Worm (Caenorhabditis elegans) whole organism, late embryonic: ENCODE results near the gene perm-5.
A peak's percentile ranks its signal among the peaks of the same experiment; 100 is the strongest.

Experiments used
- C38D4.7 ChIP-seq: fragments of 200-800 bp; sonication (Bioruptor generic); optimal IDR thresholded peaks from 2 replicates; lab custom pipeline; 2018; ENCODE audit warnings: mild to moderate bottlenecking, missing genetic modification characterization, moderate library complexity, missing compliant biosample characterization
- K09A11.1 ChIP-seq: sonication (generic microtip); optimal IDR thresholded peaks from 2 replicates; lab custom pipeline; 2017; ENCODE audit warnings: antibody characterized with exemption, mild to moderate bottlenecking, missing genetic modification characterization, missing compliant biosample characterization; ENCODE audit not compliant: insufficient read depth
- T23F11.4 ChIP-seq: fragments of 200-800 bp; sonication (Bioruptor generic); optimal IDR thresholded peaks from 2 replicates; lab custom pipeline; 2018; ENCODE audit warnings: mild to moderate bottlenecking, missing genetic modification characterization, missing compliant biosample characterization
- Y22D7AL.16 ChIP-seq: sonication (generic microtip); optimal IDR thresholded peaks from 2 replicates; lab custom pipeline; 2016; ENCODE audit warnings: missing genetic modification characterization, missing compliant biosample characterization
- ahr-1 ChIP-seq: sonication (generic microtip); optimal IDR thresholded peaks from 2 replicates; lab custom pipeline; 2016; ENCODE audit warnings: missing genetic modification characterization, missing compliant biosample characterization
- ceh-19 ChIP-seq: fragments of 200-800 bp; sonication (Bioruptor generic); optimal IDR thresholded peaks from 2 replicates; lab custom pipeline; 2018; ENCODE audit warnings: mild to moderate bottlenecking, missing genetic modification characterization, missing compliant biosample characterization
- ceh-22 ChIP-seq: sonication (generic microtip); optimal IDR thresholded peaks from 2 replicates; lab custom pipeline; 2017; ENCODE audit warnings: missing biosample characterization, missing genetic modification characterization
- ceh-30 ChIP-seq: fragments of 150-350 bp; optimal IDR thresholded peaks from 2 replicates; lab custom pipeline; 2014; ENCODE audit warnings: missing biosample characterization, missing genetic modification characterization
- ceh-34 ChIP-seq: sonication (generic microtip); optimal IDR thresholded peaks from 2 replicates; lab custom pipeline; 2016; ENCODE audit warnings: mild to moderate bottlenecking, missing genetic modification characterization, missing compliant biosample characterization
- ceh-48 ChIP-seq: sonication (generic microtip); optimal IDR thresholded peaks from 2 replicates; lab custom pipeline; 2016; ENCODE audit warnings: missing genetic modification characterization, inconsistent platforms, missing compliant biosample characterization
- elt-4 ChIP-seq: sonication (generic microtip); optimal IDR thresholded peaks from 2 replicates; lab custom pipeline; 2016; ENCODE audit warnings: missing genetic modification characterization, missing compliant biosample characterization
- ets-4 ChIP-seq: sonication (generic microtip); optimal IDR thresholded peaks from 2 replicates; lab custom pipeline; 2016; ENCODE audit warnings: missing genetic modification characterization, missing compliant biosample characterization
- eyg-1 ChIP-seq: sonication (generic microtip); optimal IDR thresholded peaks from 2 replicates; lab custom pipeline; 2016; ENCODE audit warnings: missing genotype, missing genetic modification characterization, missing compliant biosample characterization
- fax-1 ChIP-seq: sonication (generic microtip); optimal IDR thresholded peaks from 2 replicates; lab custom pipeline; 2016; ENCODE audit warnings: missing genotype, missing genetic modification characterization, missing compliant biosample characterization
- fkh-10 ChIP-seq: fragments of 150-350 bp; optimal IDR thresholded peaks from 2 replicates; lab custom pipeline; 2014; ENCODE audit warnings: missing biosample characterization, missing genetic modification reagents, missing genetic modification characterization
- fkh-6 ChIP-seq: sonication (generic microtip); optimal IDR thresholded peaks from 2 replicates; lab custom pipeline; 2016; ENCODE audit warnings: missing genetic modification characterization, missing compliant biosample characterization
- hlh-13 ChIP-seq: fragments of 200-800 bp; sonication (Bioruptor generic); optimal IDR thresholded peaks from 2 replicates; lab custom pipeline; 2018; ENCODE audit warnings: mild to moderate bottlenecking, missing genetic modification characterization, missing compliant biosample characterization
- hlh-8 ChIP-seq: sonication (generic microtip); optimal IDR thresholded peaks from 2 replicates; lab custom pipeline; 2016; ENCODE audit warnings: missing genotype, missing genetic modification characterization, missing compliant biosample characterization
- lin-11 ChIP-seq: fragments of 200-800 bp; sonication (Bioruptor generic); optimal IDR thresholded peaks from 2 replicates; lab custom pipeline; 2018; ENCODE audit warnings: mild to moderate bottlenecking, missing genetic modification characterization, missing compliant biosample characterization
- madf-2 ChIP-seq: sonication (generic microtip); optimal IDR thresholded peaks from 2 replicates; lab custom pipeline; 2017; ENCODE audit warnings: missing genetic modification characterization, missing compliant biosample characterization
- mec-3 ChIP-seq: sonication (generic microtip); optimal IDR thresholded peaks from 2 replicates; lab custom pipeline; 2016; ENCODE audit warnings: borderline replicate concordance, missing genetic modification characterization, missing compliant biosample characterization
- nfya-1 ChIP-seq: sonication (generic microtip); optimal IDR thresholded peaks from 2 replicates; lab custom pipeline; 2017; ENCODE audit warnings: missing genetic modification characterization, mild to moderate bottlenecking, missing compliant biosample characterization, antibody characterized with exemption, moderate library complexity
- odd-2 ChIP-seq: sonication (generic microtip); optimal IDR thresholded peaks from 2 replicates; lab custom pipeline; 2017; ENCODE audit warnings: antibody characterized with exemption, mild to moderate bottlenecking, missing genetic modification characterization, missing compliant biosample characterization
- pat-9 ChIP-seq: fragments of 200-800 bp; sonication (Bioruptor generic); optimal IDR thresholded peaks from 2 replicates; lab custom pipeline; 2018; ENCODE audit warnings: mild to moderate bottlenecking, missing genetic modification characterization, moderate library complexity, missing compliant biosample characterization
- pha-2 ChIP-seq: sonication (generic microtip); optimal IDR thresholded peaks from 2 replicates; lab custom pipeline; 2017; ENCODE audit warnings: mild to moderate bottlenecking, missing genetic modification characterization, missing compliant biosample characterization
- pqm-1 ChIP-seq: sonication (generic microtip); optimal IDR thresholded peaks from 2 replicates; lab custom pipeline; 2016; ENCODE audit warnings: missing genetic modification characterization, missing compliant biosample characterization
- pros-1 ChIP-seq: fragments of 150-350 bp; optimal IDR thresholded peaks from 2 replicates; lab custom pipeline; 2014; ENCODE audit warnings: missing biosample characterization, missing genetic modification reagents, missing genetic modification characterization
- sdc-2 ChIP-seq: sonication (generic microtip); optimal IDR thresholded peaks from 2 replicates; lab custom pipeline; 2016; ENCODE audit warnings: missing genotype, missing genetic modification characterization, missing compliant biosample characterization
- sox-4 ChIP-seq: sonication (generic microtip); optimal IDR thresholded peaks from 2 replicates; lab custom pipeline; 2017; ENCODE audit warnings: mild to moderate bottlenecking, missing genetic modification characterization, inconsistent platforms, missing compliant biosample characterization
- ttx-3 ChIP-seq: sonication (generic microtip); optimal IDR thresholded peaks from 2 replicates; lab custom pipeline; 2016; ENCODE audit warnings: missing genetic modification reagents, missing genetic modification characterization, missing compliant biosample characterization
- unc-3 ChIP-seq, 2 experiments: fragments of 200-800 bp in 1 of 2; sonication (Bioruptor generic) in 1 of 2; sonication (generic microtip) in 1 of 2; conservative IDR thresholded peaks in 1 of 2; optimal IDR thresholded peaks in 1 of 2; 2 replicates each; pipeline versions ENCODE4 v1.3.6 to Lab custom; 2016 to 2022; ENCODE audit warnings: missing compliant biosample characterization in 2 of 2, missing genetic modification characterization in 2 of 2, missing genetic modification reagents in 1 of 2
- unc-42 ChIP-seq: sonication (generic microtip); optimal IDR thresholded peaks from 2 replicates; lab custom pipeline; 2016; ENCODE audit warnings: missing genotype, missing genetic modification characterization, missing compliant biosample characterization
- zip-5 ChIP-seq: sonication (generic microtip); optimal IDR thresholded peaks from 2 replicates; lab custom pipeline; 2016; ENCODE audit warnings: missing genetic modification characterization, missing compliant biosample characterization

Gene perm-5

ce11 chrIV:5741045-5741444 lies 37.8 kb upstream of the perm-5 start, which contains the start of gene chil-11:
TSS of gene chil-11 (plus strand) at chrIV:5741345.
- TF ChIP-seq T23F11.4 (no peak), hlh-8 (tag; lab: Kevin White, UChicago) (no peak), hlh-13 (no peak), madf-2 (tag; lab: Kevin White, UChicago) (no peak), eyg-1 (tag; lab: Kevin White, UChicago) (no peak), mec-3 (no peak), fkh-6 (tag; lab: Kevin White, UChicago) (no peak), sdc-2 (tag; lab: Kevin White, UChicago) (no peak), ahr-1 (tag; lab: Kevin White, UChicago) (no peak), pqm-1 (no peak), elt-4 (no peak), zip-5 (tag; lab: Kevin White, UChicago) (no peak), ceh-19 (no peak)

ce11 chrIV:5734720-5735119 lies 31.5 kb upstream of the perm-5 start, which contains the start of gene cpg-18:
TSS of gene cpg-18 (plus strand) at chrIV:5735020.
- TF ChIP-seq ets-4 (tag; lab: Kevin White, UChicago) (no peak), ceh-34 (tag; lab: Kevin White, UChicago) (no peak), pros-1 (no peak), ttx-3 (tag; lab: Kevin White, UChicago) (no peak), pha-2 (tag; lab: Kevin White, UChicago) (no peak), ceh-22 (tag; lab: Kevin White, UChicago) (no peak), fkh-6 (tag; lab: Kevin White, UChicago) (no peak)

ce11 chrIV:5731597-5731996 lies 28.3 kb upstream of the perm-5 start, which contains the start of gene H35B03.2:
TSS of gene H35B03.2 (minus strand) at chrIV:5731674.
- no peak for TF ChIP-seq sox-4 (tag; lab: Kevin White, UChicago)
- peak; percentile 65 for TF ChIP-seq nfya-1 (tag; lab: Kevin White, UChicago)
- peak; percentile 23 for TF ChIP-seq K09A11.1

ce11 chrIV:5725300-5725699 lies 22.0 kb upstream of the perm-5 start, which contains the start of gene H35B03.1:
TSS of gene H35B03.1 (plus strand) at chrIV:5725600.
- TF ChIP-seq ceh-48 (tag; lab: Kevin White, UChicago) (no peak), unc-42 (tag; lab: Kevin White, UChicago) (peak; percentile 9)

ce11 chrIV:5723659-5724058 lies 20.4 kb upstream of the perm-5 start:
- no peak for TF ChIP-seq Y22D7AL.16 (tag; lab: Kevin White, UChicago)
- no peak for TF ChIP-seq C38D4.7 (GFP tag; lab: Kevin White, UChicago)
- TF ChIP-seq ceh-30 (tag; lab: Kevin White, UChicago), result no peak
- TF ChIP-seq fax-1 (tag; lab: Kevin White, UChicago), result no peak
- TF ChIP-seq sdc-2 (tag; lab: Kevin White, UChicago), result no peak
- no peak for TF ChIP-seq pat-9
- no peak for TF ChIP-seq lin-11
- no peak for TF ChIP-seq fkh-10 (GFP tag; lab: Kevin White, UChicago)
- no peak for TF ChIP-seq odd-2
- TF ChIP-seq hlh-13, result no peak

ce11 chrIV:5715341-5716112 lies 12.3 kb upstream of the perm-5 start:
- TF ChIP-seq unc-3 (GFP tag; conservative IDR thresholded peaks at IDR 0.05; lab: Robert Waterston, UW) (no peak), unc-3 (tag; optimal IDR thresholded peaks at IDR 0.05; lab: Kevin White, UChicago) (no peak), nfya-1 (tag; lab: Kevin White, UChicago) (peak; percentile 97)
